Worm (Caenorhabditis elegans): Measurements from ENCODE around the gene frpr-1.

The frpr-1 gene

DNA sequence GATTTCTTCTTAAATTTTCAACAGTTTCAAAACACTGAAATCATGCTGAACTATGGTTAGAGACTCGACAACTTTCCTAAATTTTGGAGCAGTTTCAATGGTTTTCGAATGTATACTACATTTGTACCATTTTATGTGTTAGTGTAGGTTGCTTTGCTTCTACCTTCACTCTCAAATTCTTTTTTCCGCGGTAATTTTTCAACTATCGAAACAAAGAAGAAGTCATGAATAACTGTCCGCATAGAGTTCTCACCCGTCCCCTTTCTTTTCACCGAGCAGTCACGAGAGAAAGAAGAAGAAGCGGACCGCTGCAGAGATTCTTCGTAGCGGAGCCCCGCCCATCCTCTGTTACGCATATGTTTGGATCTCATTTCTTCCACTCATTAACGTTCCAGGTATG lies 13.3 kb downstream of the frpr-1 start, which contains the start of gene hlh-8:
Gene hlh-8, plus strand, starts transcription at position 301 of the 400 bp plus-strand sequence.
- no peak for TF ChIP-seq ceh-13 (GFP tag; optimal IDR thresholded peaks at IDR 0.05)
- TF ChIP-seq F13C5.2 (tag; optimal IDR thresholded peaks at IDR 0.05): no peak
- no peak for TF ChIP-seq flt-1 (GFP tag; IDR thresholded peaks at IDR 0.05)
- TF ChIP-seq hnd-1 (tag; optimal IDR thresholded peaks at IDR 0.05): no peak
- TF ChIP-seq hmbx-1 (tag; optimal IDR thresholded peaks at IDR 0.05): no peak
- TF ChIP-seq ets-7 (tag; optimal IDR thresholded peaks at IDR 0.05): no peak
- TF ChIP-seq aly-1 (tag; optimal IDR thresholded peaks at IDR 0.05): no peak
- no peak for TF ChIP-seq hmg-4 (GFP tag; optimal IDR thresholded peaks at IDR 0.05)
- TF ChIP-seq ama-1 (optimal IDR thresholded peaks at IDR 0.05): no peak
- TF ChIP-seq ceh-36 (tag; optimal IDR thresholded peaks at IDR 0.05): no peak
- TF ChIP-seq tbx-37 (GFP tag; conservative IDR thresholded peaks at IDR 0.05): no peak

DNA sequence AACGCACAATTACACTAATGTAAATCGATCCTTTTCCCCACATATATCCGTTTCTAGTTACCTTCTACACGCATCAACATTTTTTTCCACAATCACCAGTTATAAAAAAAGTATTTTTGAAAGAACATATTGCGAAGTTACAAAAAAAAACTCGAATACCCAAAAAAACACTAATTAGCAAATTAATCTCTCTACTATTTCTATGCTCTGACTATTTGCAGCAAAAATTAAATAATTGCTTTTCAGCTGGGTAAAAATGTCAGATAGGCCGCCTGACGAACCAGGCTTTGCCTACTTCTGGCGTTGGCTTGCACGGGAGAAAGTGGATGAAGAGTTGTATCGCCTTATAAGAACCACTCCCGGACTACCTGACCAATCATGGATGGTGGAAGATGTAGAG lies 19.2 kb downstream of the frpr-1 start, which contains the start of gene K07E3.1:
Gene K07E3.1, plus strand, starts transcription at position 247 of the 400 bp plus-strand sequence.
- TF ChIP-seq ets-7 (tag; optimal IDR thresholded peaks at IDR 0.05): no peak
- no peak for TF ChIP-seq ama-1 (optimal IDR thresholded peaks at IDR 0.05)
- TF ChIP-seq pes-1 (GFP tag; IDR thresholded peaks at IDR 0.05): no peak
- TF ChIP-seq tbx-37 (GFP tag; conservative IDR thresholded peaks at IDR 0.05): no peak
- no peak for TF ChIP-seq tbx-11 (GFP tag; IDR thresholded peaks at IDR 0.05)
- TF ChIP-seq hmg-4 (GFP tag; optimal IDR thresholded peaks at IDR 0.05): no peak
- TF ChIP-seq scrt-1 (GFP tag; IDR thresholded peaks at IDR 0.05): no peak
- TF ChIP-seq tra-4 (tag; optimal IDR thresholded peaks at IDR 0.05): no peak
- no peak for TF ChIP-seq ceh-13 (GFP tag; optimal IDR thresholded peaks at IDR 0.05)
- no peak for TF ChIP-seq B0310.2 (tag; optimal IDR thresholded peaks at IDR 0.05)
- TF ChIP-seq F13C5.2 (tag; optimal IDR thresholded peaks at IDR 0.05): no peak
- no peak for TF ChIP-seq aly-1 (tag; optimal IDR thresholded peaks at IDR 0.05)
- no peak for TF ChIP-seq ceh-36 (tag; optimal IDR thresholded peaks at IDR 0.05)
- no peak for TF ChIP-seq sea-1 (GFP tag; conservative IDR thresholded peaks at IDR 0.05)
- no peak for TF ChIP-seq flt-1 (GFP tag; IDR thresholded peaks at IDR 0.05)
- no peak for TF ChIP-seq hnd-1 (tag; optimal IDR thresholded peaks at IDR 0.05)
- TF ChIP-seq hmbx-1 (tag; optimal IDR thresholded peaks at IDR 0.05): no peak

DNA sequence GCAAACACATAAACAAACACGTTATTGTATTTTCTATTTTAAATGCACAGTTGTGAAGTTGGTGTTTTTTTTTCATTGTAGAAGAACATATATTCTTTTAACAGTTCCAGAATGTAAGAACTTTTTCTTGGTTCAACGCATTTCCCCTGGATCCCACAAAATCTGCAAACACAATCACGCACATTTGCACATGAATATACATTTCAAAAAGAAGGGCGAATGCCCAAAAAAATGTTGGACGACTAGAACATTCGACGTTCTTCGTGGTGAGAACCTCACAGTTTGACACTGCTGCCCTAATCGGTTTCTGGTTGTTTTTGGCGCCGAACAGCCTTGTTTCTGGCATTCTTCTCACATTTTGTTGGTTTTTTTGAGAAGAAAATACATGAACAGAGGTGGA lies 19.9 kb downstream of the frpr-1 start:
- TF ChIP-seq scrt-1 (GFP tag; IDR thresholded peaks at IDR 0.05): no peak
- no peak for TF ChIP-seq ets-7 (tag; optimal IDR thresholded peaks at IDR 0.05)
- no peak for TF ChIP-seq tbx-37 (GFP tag; conservative IDR thresholded peaks at IDR 0.05)
- no peak for TF ChIP-seq ama-1 (optimal IDR thresholded peaks at IDR 0.05)
- TF ChIP-seq hnd-1 (tag; optimal IDR thresholded peaks at IDR 0.05): no peak
- TF ChIP-seq ceh-36 (tag; optimal IDR thresholded peaks at IDR 0.05): no peak
- TF ChIP-seq hmbx-1 (tag; optimal IDR thresholded peaks at IDR 0.05): no peak
- no peak for TF ChIP-seq F13C5.2 (tag; optimal IDR thresholded peaks at IDR 0.05)
- TF ChIP-seq pes-1 (GFP tag; IDR thresholded peaks at IDR 0.05): no peak
- no peak for TF ChIP-seq tbx-11 (GFP tag; IDR thresholded peaks at IDR 0.05)
- TF ChIP-seq aly-1 (tag; optimal IDR thresholded peaks at IDR 0.05): no peak
- no peak for TF ChIP-seq hmg-4 (GFP tag; optimal IDR thresholded peaks at IDR 0.05)
- no peak for TF ChIP-seq tra-4 (tag; optimal IDR thresholded peaks at IDR 0.05)
- no peak for TF ChIP-seq sea-1 (GFP tag; conservative IDR thresholded peaks at IDR 0.05)
- TF ChIP-seq B0310.2 (tag; optimal IDR thresholded peaks at IDR 0.05): no peak
- no peak for TF ChIP-seq ceh-13 (GFP tag; optimal IDR thresholded peaks at IDR 0.05)

DNA sequence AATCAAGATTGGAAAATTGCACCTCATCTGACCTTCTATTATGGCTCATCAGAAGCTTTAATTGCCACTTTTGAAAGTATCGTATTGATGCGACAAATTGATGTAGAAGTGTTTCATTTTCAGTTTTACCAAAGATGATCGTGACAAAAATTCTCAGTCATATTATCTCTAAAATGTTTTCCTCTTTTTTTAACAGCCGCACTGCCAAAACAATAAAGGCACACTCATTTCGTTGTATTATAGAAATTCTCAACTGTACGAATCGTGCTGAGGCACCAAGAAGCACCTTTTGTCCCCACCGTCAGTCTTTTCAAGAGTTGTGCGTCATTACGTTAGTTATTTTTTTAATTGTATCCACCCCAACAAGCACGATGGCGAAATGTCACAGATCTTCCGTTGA lies 21.5 kb downstream of the frpr-1 start, which contains the start of gene K07E3.9:
Gene K07E3.9, plus strand, starts transcription at position 301 of the 400 bp plus-strand sequence.
- TF ChIP-seq hnd-1 (tag; optimal IDR thresholded peaks at IDR 0.05) (no peak), pes-1 (GFP tag; IDR thresholded peaks at IDR 0.05) (no peak), ceh-13 (GFP tag; optimal IDR thresholded peaks at IDR 0.05) (no peak), scrt-1 (GFP tag; IDR thresholded peaks at IDR 0.05) (no peak), F13C5.2 (tag; optimal IDR thresholded peaks at IDR 0.05) (no peak)

DNA sequence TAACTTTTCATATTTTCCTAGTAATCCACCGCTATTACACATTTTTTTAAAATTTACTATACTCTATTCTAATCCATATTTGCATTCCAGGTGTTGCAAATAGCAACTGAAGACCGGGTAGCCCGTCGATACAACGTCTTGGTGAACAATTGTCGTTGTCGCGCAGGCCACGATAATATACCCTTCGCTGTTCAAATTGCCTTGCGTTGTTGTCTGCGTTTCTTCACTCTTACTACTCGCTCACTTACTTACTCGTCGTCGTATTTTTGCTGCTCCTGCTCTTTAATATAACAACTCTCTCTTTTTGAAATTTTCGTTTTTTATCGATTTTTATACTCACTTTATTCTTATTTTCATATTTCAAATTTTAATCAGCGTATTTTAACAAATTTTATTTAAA lies 25.5 kb downstream of the frpr-1 start, which contains the start of gene K07E3.2:
Gene K07E3.2, plus strand, starts transcription at position 400 of the 400 bp plus-strand sequence.
- no peak for TF ChIP-seq flt-1 (GFP tag; IDR thresholded peaks at IDR 0.05)
- TF ChIP-seq tbx-37 (GFP tag; conservative IDR thresholded peaks at IDR 0.05): no peak
- no peak for TF ChIP-seq scrt-1 (GFP tag; IDR thresholded peaks at IDR 0.05)
- no peak for TF ChIP-seq F13C5.2 (tag; optimal IDR thresholded peaks at IDR 0.05)
- no peak for TF ChIP-seq ama-1 (optimal IDR thresholded peaks at IDR 0.05)
- TF ChIP-seq hmg-4 (GFP tag; optimal IDR thresholded peaks at IDR 0.05): no peak
- TF ChIP-seq sea-1 (GFP tag; conservative IDR thresholded peaks at IDR 0.05): no peak
- no peak for TF ChIP-seq ceh-36 (tag; optimal IDR thresholded peaks at IDR 0.05)
- TF ChIP-seq tra-4 (tag; optimal IDR thresholded peaks at IDR 0.05): no peak
- no peak for TF ChIP-seq aly-1 (tag; optimal IDR thresholded peaks at IDR 0.05)
- TF ChIP-seq ets-7 (tag; optimal IDR thresholded peaks at IDR 0.05): no peak
- no peak for TF ChIP-seq pes-1 (GFP tag; IDR thresholded peaks at IDR 0.05)
- TF ChIP-seq hnd-1 (tag; optimal IDR thresholded peaks at IDR 0.05): no peak
- no peak for TF ChIP-seq ceh-13 (GFP tag; optimal IDR thresholded peaks at IDR 0.05)
- no peak for TF ChIP-seq hmbx-1 (tag; optimal IDR thresholded peaks at IDR 0.05)

DNA sequence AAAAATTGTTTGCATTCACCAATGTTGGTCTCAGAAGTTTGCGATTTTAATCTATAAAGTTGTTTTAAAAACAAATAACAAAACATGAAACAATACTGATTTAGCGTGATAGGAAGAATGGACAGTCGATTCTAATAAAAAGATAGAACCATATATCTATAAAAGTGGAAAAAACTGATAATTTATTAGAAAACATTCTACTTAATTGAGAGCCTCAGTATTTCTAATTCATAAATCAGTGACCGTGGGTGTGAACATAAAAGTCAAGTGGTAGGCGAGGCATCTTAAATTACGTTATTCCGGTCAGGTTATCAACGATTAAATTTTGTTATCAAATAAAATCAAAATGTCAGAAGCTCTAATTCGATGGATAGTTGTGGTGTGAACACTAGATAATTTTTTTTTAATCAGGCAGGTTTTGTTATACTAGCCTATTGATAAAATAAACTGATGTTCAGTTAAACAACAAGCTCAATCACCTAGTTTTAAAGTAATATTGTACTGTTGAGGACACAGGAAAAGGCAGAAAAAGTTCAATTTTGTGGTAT lies 30.6 kb downstream of the frpr-1 start, which contains the start of gene catp-5:
Gene catp-5, minus strand, starts transcription at position 51 of the 548 bp plus-strand sequence.
- TF ChIP-seq hmbx-1 (tag; optimal IDR thresholded peaks at IDR 0.05) (no peak), B0310.2 (tag; optimal IDR thresholded peaks at IDR 0.05) (no peak), aly-1 (tag; optimal IDR thresholded peaks at IDR 0.05) (no peak), hmg-4 (GFP tag; optimal IDR thresholded peaks at IDR 0.05) (no peak), ceh-36 (tag; optimal IDR thresholded peaks at IDR 0.05) (no peak), tra-4 (tag; optimal IDR thresholded peaks at IDR 0.05) (no peak)

DNA sequence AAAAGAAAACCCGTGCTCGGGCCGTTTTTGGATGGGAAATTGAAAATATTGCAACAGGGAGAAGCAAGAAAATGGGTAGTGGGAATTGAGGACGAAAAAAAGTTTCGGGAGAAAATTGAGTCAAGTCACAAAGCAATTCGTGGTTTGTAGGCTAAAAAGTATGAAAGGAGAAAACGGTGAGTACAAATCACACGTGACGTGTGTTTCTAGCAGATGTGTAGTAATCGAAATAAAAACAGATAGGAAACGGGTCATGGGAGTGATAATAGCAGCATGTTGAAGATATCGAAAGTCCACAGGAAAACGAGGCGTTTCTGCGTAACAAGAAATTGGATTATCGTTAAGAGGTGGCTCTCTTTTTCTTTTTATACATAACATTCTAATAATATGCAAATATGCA lies 39.5 kb downstream of the frpr-1 start:
- TF ChIP-seq B0310.2 (tag; optimal IDR thresholded peaks at IDR 0.05) (no peak), ceh-13 (GFP tag; optimal IDR thresholded peaks at IDR 0.05) (no peak), hnd-1 (tag; optimal IDR thresholded peaks at IDR 0.05) (no peak), aly-1 (tag; optimal IDR thresholded peaks at IDR 0.05) (no peak), pes-1 (GFP tag; IDR thresholded peaks at IDR 0.05) (no peak), ets-7 (tag; optimal IDR thresholded peaks at IDR 0.05) (no peak), tra-4 (tag; optimal IDR thresholded peaks at IDR 0.05) (no peak), hmg-4 (GFP tag; optimal IDR thresholded peaks at IDR 0.05) (no peak), tbx-11 (GFP tag; IDR thresholded peaks at IDR 0.05) (no peak), hmbx-1 (tag; optimal IDR thresholded peaks at IDR 0.05) (no peak), flt-1 (GFP tag; IDR thresholded peaks at IDR 0.05) (no peak), F13C5.2 (tag; optimal IDR thresholded peaks at IDR 0.05) (no peak)
